Worm (Caenorhabditis elegans) whole organism, L4 larva: Measurements from ENCODE around the gene W05B10.4.

Experiments used
- lin-15B ChIP-seq: fragments of 150-350 bp; sonication (generic microtip); optimal IDR thresholded peaks from 3 replicates; lab custom pipeline; 2014; ENCODE audit warnings: missing biosample characterization, missing genetic modification characterization
- mdt-29 ChIP-seq: fragments of 200-800 bp; sonication (Bioruptor generic); IDR thresholded peaks from 2 replicates; pipeline ENCODE4 v1.3.6; 2022; ENCODE audit warnings: missing genetic modification reagents, missing genetic modification characterization, missing compliant biosample characterization
- nhr-102 ChIP-seq: sonication (generic microtip); optimal IDR thresholded peaks from 2 replicates; lab custom pipeline; 2016; ENCODE audit warnings: mild to moderate bottlenecking, missing genetic modification characterization, moderate library complexity, missing compliant biosample characterization
- snpc-4 ChIP-seq: fragments of 150-350 bp; optimal IDR thresholded peaks from 2 replicates; lab custom pipeline; 2014; ENCODE audit warnings: missing biosample characterization, missing genetic modification characterization

- TF ChIP-seq mdt-29 (GFP tag; lab: Robert Waterston, UW): no peak
- TF ChIP-seq snpc-4 (tag; lab: Kevin White, UChicago): no peak
- TF ChIP-seq nhr-102 (tag; lab: Kevin White, UChicago): no peak
- no peak for TF ChIP-seq lin-15B (tag; lab: Kevin White, UChicago)
Measured at ce11 chrV:12679292-12679691, 11.3 kb downstream of the W05B10.4 start.
